Worm (Caenorhabditis elegans): ENCODE data around the gene pes-9.

DNA sequence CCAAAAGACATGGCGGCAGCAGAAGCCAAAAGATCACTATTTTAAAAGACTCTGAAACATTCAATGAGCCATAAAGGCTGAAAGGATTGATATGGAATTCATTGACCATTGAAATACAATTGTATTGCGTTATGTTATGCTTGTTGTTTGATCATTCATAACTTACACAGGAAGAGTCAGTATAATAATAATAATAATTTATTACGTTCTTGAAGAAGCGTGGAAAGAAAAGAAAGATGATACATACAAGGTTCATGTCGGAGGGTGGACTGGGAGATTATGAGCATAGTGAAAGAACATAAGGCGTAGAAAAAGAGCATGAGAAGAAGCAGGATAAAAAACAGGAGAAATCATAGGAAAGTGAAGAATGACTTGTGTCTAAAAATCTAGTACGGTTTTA lies 43.2 kb upstream of the pes-9 start, which contains the start of gene F43D2.7:
- TF ChIP-seq nhr-23 (tag; optimal IDR thresholded peaks at IDR 0.05), result no peak
- TF ChIP-seq nhr-12 (tag; optimal IDR thresholded peaks at IDR 0.05), result no peak
- no peak for TF ChIP-seq aly-2 (tag; optimal IDR thresholded peaks at IDR 0.05)
- no peak for TF ChIP-seq ama-1 (optimal IDR thresholded peaks at IDR 0.05)
- TF ChIP-seq fos-1 (tag; optimal IDR thresholded peaks at IDR 0.05), result no peak
- no peak for TF ChIP-seq nhr-25 (tag; optimal IDR thresholded peaks at IDR 0.05)
- no peak for TF ChIP-seq lin-13 (GFP tag; optimal IDR thresholded peaks at IDR 0.05)
- TF ChIP-seq lin-11 (tag; optimal IDR thresholded peaks at IDR 0.05), result no peak

Measured in whole organism, L2 larva.